Worm (Caenorhabditis elegans): ENCODE measurements around the gene F44E5.2.

Gene F44E5.2

ce11 chrII:11766472-11766871 is at the start of gene F44E5.2:
F44E5.2 (plus strand) TSS chrII:11766772.
- no peak for TF ChIP-seq unc-62 (GFP tag; optimal IDR thresholded peaks at IDR 0.05)

ce11 chrII:11719533-11719932 is 47.0 kb upstream of the F44E5.2 start:
- no peak for TF ChIP-seq unc-62 (GFP tag; optimal IDR thresholded peaks at IDR 0.05)

- no peak for TF ChIP-seq unc-62 (GFP tag; optimal IDR thresholded peaks at IDR 0.05)
Observed at ce11 chrII:11720102-11720501, 46.5 kb upstream of the F44E5.2 start, which contains the start of gene F13D12.3. F13D12.3 (plus strand) TSS chrII:11720402.

- TF ChIP-seq unc-62 (GFP tag; optimal IDR thresholded peaks at IDR 0.05): no peak
Observed at ce11 chrII:11720819-11721218, 45.8 kb upstream of the F44E5.2 start.

- no peak for TF ChIP-seq unc-62 (GFP tag; optimal IDR thresholded peaks at IDR 0.05)
Observed at ce11 chrII:11721604-11722003, 45.0 kb upstream of the F44E5.2 start.

ce11 chrII:11722164-11722563 is 44.4 kb upstream of the F44E5.2 start:
- TF ChIP-seq unc-62 (GFP tag; optimal IDR thresholded peaks at IDR 0.05): no peak

- no peak for TF ChIP-seq unc-62 (GFP tag; optimal IDR thresholded peaks at IDR 0.05)
Observed at ce11 chrII:11723904-11724303, 42.7 kb upstream of the F44E5.2 start, which contains the start of gene ldh-1. ldh-1 (plus strand) TSS chrII:11724204.

- no peak for TF ChIP-seq unc-62 (GFP tag; optimal IDR thresholded peaks at IDR 0.05)
Observed at ce11 chrII:11724362-11724761, 42.2 kb upstream of the F44E5.2 start.

- TF ChIP-seq unc-62 (GFP tag; optimal IDR thresholded peaks at IDR 0.05): no peak
Observed at ce11 chrII:11725615-11726014, 41.0 kb upstream of the F44E5.2 start.

- TF ChIP-seq unc-62 (GFP tag; optimal IDR thresholded peaks at IDR 0.05): no peak
Observed at ce11 chrII:11726470-11727106, 40.0 kb upstream of the F44E5.2 start, which contains the start of gene F13D12.5. F13D12.5 (plus strand) TSS chrII:11726814.

ce11 chrII:11727438-11727837 is 39.1 kb upstream of the F44E5.2 start:
- no peak for TF ChIP-seq unc-62 (GFP tag; optimal IDR thresholded peaks at IDR 0.05)

- no peak for TF ChIP-seq unc-62 (GFP tag; optimal IDR thresholded peaks at IDR 0.05)
Observed at ce11 chrII:11728545-11729105, 37.9 kb upstream of the F44E5.2 start, which contains the start of gene alh-8. alh-8 (plus strand) TSS chrII:11729055.

ce11 chrII:11729757-11730535 is 36.6 kb upstream of the F44E5.2 start:
- no peak for TF ChIP-seq unc-62 (GFP tag; optimal IDR thresholded peaks at IDR 0.05)

ce11 chrII:11731174-11731724 is 35.3 kb upstream of the F44E5.2 start:
- no peak for TF ChIP-seq unc-62 (GFP tag; optimal IDR thresholded peaks at IDR 0.05)

ce11 chrII:11732513-11732912 is 34.1 kb upstream of the F44E5.2 start, which contains the start of gene F13D12.8:
F13D12.8 (minus strand) TSS chrII:11732594.
- no peak for TF ChIP-seq unc-62 (GFP tag; optimal IDR thresholded peaks at IDR 0.05)

- no peak for TF ChIP-seq unc-62 (GFP tag; optimal IDR thresholded peaks at IDR 0.05)
Observed at ce11 chrII:11733850-11734249, 32.7 kb upstream of the F44E5.2 start.

Data from whole organism, dauer.